Fruit fly (Drosophila melanogaster) whole organism, adult: ENCODE measurements around the gene Ance-2.
A peak's percentile ranks its signal among the peaks of the same experiment; 100 is the strongest.

Source experiments
- CG33017 ChIP-seq: fragments of 200-800 bp; sonication (Bioruptor generic); optimal IDR thresholded peaks from 2 replicates; lab custom pipeline; 2018; ENCODE audit warnings: missing biosample characterization, mild to moderate bottlenecking, missing genetic modification characterization, moderate library complexity
- CG7045 ChIP-seq: fragments of 200-800 bp; sonication (Bioruptor generic); optimal IDR thresholded peaks from 2 replicates; lab custom pipeline; 2017; ENCODE audit warnings: missing biosample characterization, mild to moderate bottlenecking, missing genetic modification characterization
- Crg-1 ChIP-seq: fragments of 200-800 bp; sonication (Bioruptor generic); optimal IDR thresholded peaks from 2 replicates; lab custom pipeline; 2016; ENCODE audit warnings: missing biosample characterization, missing genetic modification characterization
- Mnt ChIP-seq: fragments of 200-800 bp; sonication (Bioruptor generic); optimal IDR thresholded peaks from 2 replicates; lab custom pipeline; 2016; ENCODE audit warnings: missing biosample characterization, mild to moderate bottlenecking, missing genetic modification characterization

DNA sequence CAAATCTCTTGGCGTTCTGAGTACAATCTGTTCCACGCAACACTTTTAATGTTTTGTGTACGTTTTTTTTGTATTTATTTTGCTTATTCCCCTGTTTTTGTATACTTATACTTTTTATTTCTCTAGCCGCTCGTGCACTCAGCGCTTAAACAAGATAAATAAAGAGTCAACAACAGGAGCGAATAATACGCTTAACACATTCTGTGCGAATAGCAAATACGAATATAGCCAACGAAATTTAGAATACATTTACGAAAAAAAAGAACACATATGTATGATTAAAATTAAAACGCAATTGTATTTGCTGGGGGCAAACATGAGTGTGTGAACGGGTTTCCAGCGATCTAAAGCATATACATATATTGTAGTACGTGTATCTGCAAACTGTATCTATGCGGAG, 27.2 kb upstream of the Ance-2 start:
- no peak for TF ChIP-seq Mnt
- no peak for TF ChIP-seq Crg-1
- peak; percentile 30 for TF ChIP-seq CG7045 (GFP tag; lab: Kevin White, UChicago)
- TF ChIP-seq CG33017 (tag; lab: Kevin White, UChicago), result no peak
